Worm (Caenorhabditis elegans) whole organism, L1 larva: Measurements from ENCODE around the gene gst-31.

ENCODE experiments used
- egl-27 ChIP-seq, 2 experiments: fragments of 150-350 bp in 1 of 2; sonication (generic microtip); optimal IDR thresholded peaks; 3 replicates each; lab custom pipeline; 2017 to 2018; ENCODE audit warnings: missing biosample characterization in 2 of 2, missing genetic modification characterization in 2 of 2, missing genetic modification reagents in 2 of 2
- fkh-4 ChIP-seq: sonication (generic microtip); optimal IDR thresholded peaks from 2 replicates; lab custom pipeline; 2016; ENCODE audit warnings: missing compliant biosample characterization, missing genetic modification characterization, borderline replicate concordance
- lin-15B ChIP-seq: fragments of 150-350 bp; sonication (generic microtip); optimal IDR thresholded peaks from 3 replicates; lab custom pipeline; 2014; ENCODE audit warnings: missing biosample characterization, missing genetic modification characterization
- nhr-71 ChIP-seq: sonication (generic microtip); optimal IDR thresholded peaks from 2 replicates; lab custom pipeline; 2016; ENCODE audit warnings: mild to moderate bottlenecking, missing genetic modification characterization, moderate library complexity, missing compliant biosample characterization
- rnt-1 ChIP-seq: sonication (generic microtip); optimal IDR thresholded peaks from 2 replicates; lab custom pipeline; 2016; ENCODE audit warnings: mild to moderate bottlenecking, missing genetic modification characterization, moderate library complexity, missing compliant biosample characterization
- unc-62 ChIP-seq: fragments of 150-350 bp; optimal IDR thresholded peaks from 2 replicates; lab custom pipeline; 2014; ENCODE audit warnings: missing biosample characterization, missing genetic modification reagents, missing genetic modification characterization

DNA sequence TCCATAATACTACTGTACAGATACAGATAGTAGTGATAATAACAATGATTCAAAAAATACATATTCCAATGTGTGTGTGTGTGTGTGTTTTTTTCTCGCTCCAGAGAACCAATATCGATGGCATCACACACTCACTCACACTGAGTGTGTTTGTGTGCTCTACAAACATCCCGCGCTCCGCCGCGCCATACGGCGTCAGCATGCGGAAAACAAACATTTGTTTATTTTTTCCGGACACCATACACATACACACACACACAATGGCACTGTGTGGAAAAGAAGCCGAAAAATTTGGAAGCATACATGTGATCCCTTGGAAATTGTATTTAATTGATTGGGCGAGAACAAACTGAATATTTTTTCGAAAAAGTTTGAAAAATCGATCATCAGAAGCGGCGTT is 44.3 kb upstream of the gst-31 start:
- no peak for TF ChIP-seq nhr-71 (tag; lab: Kevin White, UChicago)
- no peak for TF ChIP-seq rnt-1 (tag; lab: Kevin White, UChicago)
- no peak for TF ChIP-seq egl-27 (tag; optimal IDR thresholded peaks at IDR 0.05; lab: Kevin White, UChicago)
- no peak for TF ChIP-seq fkh-4
- no peak for TF ChIP-seq unc-62 (GFP tag; lab: Kevin White, UChicago)
- TF ChIP-seq lin-15B (tag; lab: Kevin White, UChicago) = no peak
